Fruit fly (Drosophila melanogaster) whole organism, prepupa: ENCODE results near the gene CG42536.

Experiments
- Blimp-1 ChIP-seq: fragments of 200-800 bp; sonication (Bioruptor generic); optimal IDR thresholded peaks from 3 replicates; lab custom pipeline; 2017; ENCODE audit warnings: missing biosample characterization, missing genetic modification characterization, mild to moderate bottlenecking, moderate library complexity, missing genetic modification reagents
- CG10631 ChIP-seq: fragments of 200-800 bp; sonication (Bioruptor generic); optimal IDR thresholded peaks from 2 replicates; lab custom pipeline; 2016; ENCODE audit warnings: missing biosample characterization, missing genetic modification characterization
- CG11294 ChIP-seq: fragments of 200-800 bp; sonication (Bioruptor generic); IDR thresholded peaks from 2 replicates; pipeline ENCODE4 v1.3.6; 2022; ENCODE audit warnings: missing biosample characterization, missing genetic modification characterization
- CG11902 ChIP-seq: fragments of 200-800 bp; sonication (Bioruptor generic); optimal IDR thresholded peaks from 3 replicates; lab custom pipeline; 2016; ENCODE audit warnings: missing biosample characterization, missing genetic modification characterization
- CG16779 ChIP-seq: fragments of 200-800 bp; sonication (Bioruptor generic); optimal IDR thresholded peaks from 3 replicates; lab custom pipeline; 2017; ENCODE audit warnings: missing biosample characterization, mild to moderate bottlenecking, missing genetic modification characterization
- CG31627 ChIP-seq: fragments of 200-800 bp; sonication (Bioruptor generic); optimal IDR thresholded peaks from 3 replicates; lab custom pipeline; 2016; ENCODE audit warnings: missing biosample characterization, missing genetic modification characterization
- CG32006 ChIP-seq: fragments of 200-800 bp; sonication (Bioruptor generic); optimal IDR thresholded peaks from 3 replicates; lab custom pipeline; 2017; ENCODE audit warnings: missing biosample characterization, mild to moderate bottlenecking, missing genetic modification characterization
- CG34406 ChIP-seq: fragments of 200-800 bp; sonication (Bioruptor generic); optimal IDR thresholded peaks from 3 replicates; lab custom pipeline; 2016; ENCODE audit warnings: missing biosample characterization, missing genetic modification characterization
- CG4318 ChIP-seq: fragments of 200-800 bp; sonication (Bioruptor generic); optimal IDR thresholded peaks from 3 replicates; lab custom pipeline; 2017; ENCODE audit warnings: missing biosample characterization, mild to moderate bottlenecking, missing genetic modification characterization
- CG6163 ChIP-seq: fragments of 200-800 bp; sonication (Bioruptor generic); IDR thresholded peaks from 3 replicates; pipeline ENCODE4 v1.3.6; 2022; ENCODE audit warnings: missing biosample characterization, missing genetic modification characterization
- CG6276 ChIP-seq: fragments of 200-800 bp; sonication (Bioruptor generic); optimal IDR thresholded peaks from 2 replicates; lab custom pipeline; 2017; ENCODE audit warnings: missing biosample characterization, mild to moderate bottlenecking, missing genetic modification characterization
- CG6808 ChIP-seq: fragments of 200-800 bp; sonication (Bioruptor generic); optimal IDR thresholded peaks from 3 replicates; lab custom pipeline; 2017; ENCODE audit warnings: missing biosample characterization, missing genetic modification characterization, mild to moderate bottlenecking, moderate library complexity, missing genetic modification reagents
- CG7368 ChIP-seq: fragments of 200-800 bp; sonication (Bioruptor generic); optimal IDR thresholded peaks from 3 replicates; lab custom pipeline; 2016; ENCODE audit warnings: missing biosample characterization, missing genetic modification characterization
- CG8319 ChIP-seq: fragments of 200-800 bp; sonication (Bioruptor generic); optimal IDR thresholded peaks from 3 replicates; lab custom pipeline; 2016; ENCODE audit warnings: missing biosample characterization, missing genetic modification characterization
- CG8632 ChIP-seq: fragments of 200-800 bp; sonication (Bioruptor generic); optimal IDR thresholded peaks from 3 replicates; lab custom pipeline; 2016; ENCODE audit warnings: missing biosample characterization, missing genetic modification characterization
- CG9139 ChIP-seq: fragments of 200-800 bp; sonication (Bioruptor generic); optimal IDR thresholded peaks from 3 replicates; lab custom pipeline; 2017; ENCODE audit warnings: missing biosample characterization, mild to moderate bottlenecking, missing genetic modification characterization
- Eip75B ChIP-seq: fragments of 200-800 bp; sonication (Bioruptor generic); optimal IDR thresholded peaks from 3 replicates; lab custom pipeline; 2016; ENCODE audit warnings: missing biosample characterization, missing genetic modification characterization
- Eip93F ChIP-seq: fragments of 200-800 bp; sonication (Bioruptor generic); optimal IDR thresholded peaks from 2 replicates; lab custom pipeline; 2016; ENCODE audit warnings: missing biosample characterization, mild to moderate bottlenecking, missing genetic modification characterization
- Ets21C ChIP-seq: fragments of 200-800 bp; sonication (Bioruptor generic); optimal IDR thresholded peaks from 3 replicates; lab custom pipeline; 2016; ENCODE audit warnings: missing biosample characterization, missing genetic modification characterization
- Ets96B ChIP-seq: fragments of 200-800 bp; optimal IDR thresholded peaks from 2 replicates; lab custom pipeline; 2019; ENCODE audit warnings: missing biosample characterization, mild to moderate bottlenecking, missing genetic modification characterization, moderate library complexity
- Gug ChIP-seq: fragments of 200-800 bp; sonication (Bioruptor generic); IDR thresholded peaks from 2 replicates; pipeline ENCODE4 v1.3.6; 2022; ENCODE audit warnings: missing biosample characterization, missing genetic modification characterization
- Hr38 ChIP-seq: sonication (Bioruptor generic); optimal IDR thresholded peaks from 2 replicates; lab custom pipeline; 2016; ENCODE audit warnings: missing biosample characterization, missing genetic modification characterization
- Hr39 ChIP-seq: fragments of 200-800 bp; sonication (Bioruptor generic); optimal IDR thresholded peaks from 2 replicates; lab custom pipeline; 2016; ENCODE audit warnings: missing biosample characterization, missing genetic modification characterization
- Hr4 ChIP-seq: fragments of 200-800 bp; sonication (Bioruptor generic); optimal IDR thresholded peaks from 3 replicates; lab custom pipeline; 2016; ENCODE audit warnings: missing biosample characterization, missing genetic modification characterization
- Lpt ChIP-seq: fragments of 200-800 bp; sonication (Bioruptor generic); optimal IDR thresholded peaks from 3 replicates; lab custom pipeline; 2016; ENCODE audit warnings: missing biosample characterization, missing genetic modification characterization
- Met ChIP-seq: fragments of 200-800 bp; sonication (Bioruptor generic); optimal IDR thresholded peaks from 3 replicates; lab custom pipeline; 2016; ENCODE audit warnings: missing biosample characterization, missing genetic modification characterization
- Smox ChIP-seq: fragments of 200-800 bp; sonication (Bioruptor generic); optimal IDR thresholded peaks from 3 replicates; lab custom pipeline; 2016; ENCODE audit warnings: missing biosample characterization, missing genetic modification characterization
- Sox102F ChIP-seq: fragments of 200-800 bp; sonication (Bioruptor generic); optimal IDR thresholded peaks from 2 replicates; lab custom pipeline; 2016; ENCODE audit warnings: missing biosample characterization, mild to moderate bottlenecking, missing genetic modification characterization
- Sox14 ChIP-seq: fragments of 200-800 bp; sonication (Bioruptor generic); optimal IDR thresholded peaks from 3 replicates; lab custom pipeline; 2016; ENCODE audit warnings: missing biosample characterization, missing genetic modification characterization
- Sox15 ChIP-seq: fragments of 200-800 bp; sonication (Bioruptor generic); optimal IDR thresholded peaks from 3 replicates; lab custom pipeline; 2016; ENCODE audit warnings: missing biosample characterization, missing genetic modification characterization
- achi ChIP-seq: fragments of 200-800 bp; sonication (Bioruptor generic); optimal IDR thresholded peaks from 3 replicates; lab custom pipeline; 2016; ENCODE audit warnings: missing biosample characterization, missing genetic modification characterization
- acj6 ChIP-seq: fragments of 200-800 bp; sonication (Bioruptor generic); optimal IDR thresholded peaks from 3 replicates; lab custom pipeline; 2016; ENCODE audit warnings: missing biosample characterization, missing genetic modification characterization
- cyc ChIP-seq: fragments of 200-800 bp; sonication (Bioruptor generic); optimal IDR thresholded peaks from 3 replicates; lab custom pipeline; 2016; ENCODE audit warnings: missing biosample characterization, missing genetic modification characterization
- dac ChIP-seq: fragments of 200-800 bp; sonication (Bioruptor generic); optimal IDR thresholded peaks from 2 replicates; lab custom pipeline; 2017; ENCODE audit warnings: missing biosample characterization, mild to moderate bottlenecking, missing genetic modification characterization
- dsx ChIP-seq: fragments of 200-800 bp; optimal IDR thresholded peaks from 3 replicates; lab custom pipeline; 2019; ENCODE audit warnings: missing biosample characterization, mild to moderate bottlenecking, missing genetic modification characterization, moderate library complexity; ENCODE audit not compliant: poor library complexity, severe bottlenecking
- eg ChIP-seq: fragments of 200-800 bp; sonication (Bioruptor generic); IDR thresholded peaks from 3 replicates; pipeline ENCODE4 v1.3.6; 2022; ENCODE audit warnings: missing biosample characterization, missing genetic modification characterization
- esn ChIP-seq: fragments of 200-800 bp; sonication (Bioruptor generic); optimal IDR thresholded peaks from 2 replicates; lab custom pipeline; 2016; ENCODE audit warnings: missing biosample characterization, mild to moderate bottlenecking, missing genetic modification characterization, moderate library complexity
- fd85E ChIP-seq: fragments of 200-800 bp; sonication (Bioruptor generic); optimal IDR thresholded peaks from 3 replicates; lab custom pipeline; 2016; ENCODE audit warnings: missing biosample characterization, missing genetic modification characterization
- fkh ChIP-seq: fragments of 200-800 bp; sonication (Bioruptor generic); optimal IDR thresholded peaks from 3 replicates; lab custom pipeline; 2017; ENCODE audit warnings: missing biosample characterization, mild to moderate bottlenecking, missing genetic modification characterization, moderate library complexity
- lz ChIP-seq: fragments of 200-800 bp; sonication (Bioruptor generic); optimal IDR thresholded peaks from 3 replicates; lab custom pipeline; 2016; ENCODE audit warnings: missing biosample characterization, missing genetic modification characterization
- net ChIP-seq: fragments of 200-800 bp; sonication (Bioruptor generic); optimal IDR thresholded peaks from 3 replicates; lab custom pipeline; 2016; ENCODE audit warnings: missing biosample characterization, missing genetic modification characterization
- pdm3 ChIP-seq: fragments of 200-800 bp; sonication (Bioruptor generic); optimal IDR thresholded peaks from 3 replicates; lab custom pipeline; 2016; ENCODE audit warnings: missing biosample characterization, missing genetic modification characterization
- salr ChIP-seq, 2 experiments: fragments of 200-800 bp; sonication (Bioruptor generic); optimal IDR thresholded peaks; 3 replicates each; lab custom pipeline; 2016 to 2018; ENCODE audit warnings: missing biosample characterization in 2 of 2, missing genetic modification characterization in 2 of 2, mild to moderate bottlenecking in 1 of 2
- spab ChIP-seq: fragments of 200-800 bp; sonication (Bioruptor generic); optimal IDR thresholded peaks from 2 replicates; lab custom pipeline; 2017; ENCODE audit warnings: missing biosample characterization, mild to moderate bottlenecking, missing genetic modification characterization, missing genetic modification reagents
- ss ChIP-seq, 2 experiments: fragments of 200-800 bp; sonication (Bioruptor generic); optimal IDR thresholded peaks; 2 replicates in 1 of 2; 3 replicates in 1 of 2; lab custom pipeline; 2017 to 2018; ENCODE audit warnings: mild to moderate bottlenecking in 2 of 2, missing biosample characterization in 2 of 2, missing genetic modification characterization in 2 of 2, moderate library complexity in 1 of 2
- topi ChIP-seq: fragments of 200-800 bp; sonication (Bioruptor generic); optimal IDR thresholded peaks from 3 replicates; lab custom pipeline; 2016; ENCODE audit warnings: missing biosample characterization, missing genetic modification characterization
- vri ChIP-seq: fragments of 200-800 bp; sonication (Bioruptor generic); optimal IDR thresholded peaks from 3 replicates; lab custom pipeline; 2016; ENCODE audit warnings: missing biosample characterization, mild to moderate bottlenecking, missing genetic modification characterization

The CG42536 gene

dm6 chr3L:10629969-10630368, at the start of gene CG42536:
TSS of gene CG42536 (minus strand) at chr3L:10630069.
- TF ChIP-seq Sox14 (GFP tag; lab: Kevin White, UChicago) (no peak), Hr39 (no peak), CG11902 (GFP tag; lab: Kevin White, UChicago) (no peak), CG31627 (GFP tag; lab: Kevin White, UChicago) (no peak), ss (GFP tag; optimal IDR thresholded peaks at IDR 0.05; lab: Kevin White, UChicago) (no peak), Smox (no peak), Ets21C (GFP tag; lab: Kevin White, UChicago) (no peak), fd85E (GFP tag; lab: Kevin White, UChicago) (no peak), CG6276 (GFP tag; lab: Kevin White, UChicago) (no peak), dsx (GFP tag; lab: Kevin White, UChicago) (no peak), spab (GFP tag; lab: Kevin White, UChicago) (no peak), CG8632 (GFP tag; lab: Kevin White, UChicago) (no peak)

dm6 chr3L:10678545-10679067, 48.7 kb upstream of the CG42536 start:
- peak; percentile 78 for TF ChIP-seq Ets21C (GFP tag; lab: Kevin White, UChicago)
- TF ChIP-seq Hr4, result peak; percentile 91
- TF ChIP-seq CG34406 (GFP tag; lab: Kevin White, UChicago), result peak; percentile 89
- peak; percentile 82 for TF ChIP-seq CG4318 (GFP tag; lab: Kevin White, UChicago)
- TF ChIP-seq Eip93F (GFP tag; lab: Kevin White, UChicago), result peak; percentile 46
- peak; percentile 88 for TF ChIP-seq topi (GFP tag; lab: Kevin White, UChicago)
- peak; percentile 82 for TF ChIP-seq CG9139 (GFP tag; lab: Kevin White, UChicago)
- TF ChIP-seq Eip75B (GFP tag; lab: Kevin White, UChicago), result peak; percentile 95
- TF ChIP-seq Sox15 (GFP tag; lab: Kevin White, UChicago), result peak; percentile 65
- TF ChIP-seq vri (GFP tag; lab: Kevin White, UChicago), result peak; percentile 48
- peak; percentile 88 for TF ChIP-seq CG6276 (GFP tag; lab: Kevin White, UChicago)
- TF ChIP-seq ss (GFP tag; optimal IDR thresholded peaks at IDR 0.05; lab: Kevin White, UChicago), result peak; percentile 89
- TF ChIP-seq CG6163, result peak; percentile 84; the same call in 2 of the 3 replicates
- TF ChIP-seq dac, result peak; percentile 76
- peak; percentile 94 for TF ChIP-seq CG10631
- TF ChIP-seq acj6 (GFP tag; lab: Kevin White, UChicago), result peak; percentile 85
- peak; percentile 85 for TF ChIP-seq Sox102F
- TF ChIP-seq CG7368 (GFP tag; lab: Kevin White, UChicago), result peak; percentile 66
- peak; percentile 89 for TF ChIP-seq Met (GFP tag; lab: Kevin White, UChicago)
- TF ChIP-seq pdm3 (GFP tag; lab: Kevin White, UChicago), result peak; percentile 88
- peak; percentile 87 for TF ChIP-seq achi
- peak; percentile 73 for TF ChIP-seq CG8319 (GFP tag; lab: Kevin White, UChicago)
- TF ChIP-seq dsx (GFP tag; lab: Kevin White, UChicago), result peak; percentile 87
- peak; percentile 85 for TF ChIP-seq spab (GFP tag; lab: Kevin White, UChicago)
- peak; percentile 80 for TF ChIP-seq CG11902 (GFP tag; lab: Kevin White, UChicago)
- TF ChIP-seq Gug (GFP tag; lab: Robert Waterston, UW), result peak; percentile 86
- TF ChIP-seq eg (GFP tag; lab: Robert Waterston, UW), result peak; percentile 92
- peak; percentile 70 for TF ChIP-seq fkh
- TF ChIP-seq cyc (GFP tag; lab: Kevin White, UChicago), result peak; percentile 80
- TF ChIP-seq CG8632 (GFP tag; lab: Kevin White, UChicago), result peak; percentile 84
- TF ChIP-seq CG16779, result peak; percentile 84
- TF ChIP-seq CG6808 (GFP tag; lab: Kevin White, UChicago), result peak; percentile 88
- TF ChIP-seq esn (GFP tag; lab: Kevin White, UChicago), result peak; percentile 94
- TF ChIP-seq Blimp-1, result peak; percentile 73
- TF ChIP-seq CG11294 (GFP tag; lab: Robert Waterston, UW), result peak; percentile 90
- peak; percentile 82 for TF ChIP-seq Ets96B (tag; lab: Kevin White, UChicago)
- no peak for TF ChIP-seq Hr38 (GFP tag; lab: Kevin White, UChicago)
- peak; percentile 95 for TF ChIP-seq CG32006 (GFP tag; lab: Kevin White, UChicago)
- peak; percentile 81 for TF ChIP-seq CG31627 (GFP tag; lab: Kevin White, UChicago)
- peak; percentile 92 for TF ChIP-seq lz (GFP tag; lab: Kevin White, UChicago)
- TF ChIP-seq salr (GFP tag; optimal IDR thresholded peaks at IDR 0.05; lab: Kevin White, UChicago), result peak; percentile 42 to 93
- TF ChIP-seq Lpt (GFP tag; lab: Kevin White, UChicago), result peak; percentile 83
- peak; percentile 88 for TF ChIP-seq net
- TF ChIP-seq Hr39, result peak; percentile 79
- TF ChIP-seq Sox14 (GFP tag; lab: Kevin White, UChicago), result peak; percentile 91
- peak; percentile 84 for TF ChIP-seq Smox
